Fruit fly (Drosophila melanogaster) whole organism, embryonic: ENCODE measurements around the gene eIF3d2.

Experiments used
- Abd-B ChIP-seq: fragments of 200-800 bp; sonication (Bioruptor generic); optimal IDR thresholded peaks from 2 replicates; lab custom pipeline; 2018; ENCODE audit warnings: missing biosample characterization, mild to moderate bottlenecking, missing genetic modification characterization, moderate library complexity
- CG12299 ChIP-seq: fragments of 200-800 bp; sonication (Bioruptor generic); optimal IDR thresholded peaks from 2 replicates; lab custom pipeline; 2018; ENCODE audit warnings: missing biosample characterization, mild to moderate bottlenecking, missing genetic modification characterization
- CG14710 ChIP-seq: fragments of 200-800 bp; sonication (Bioruptor generic); optimal IDR thresholded peaks from 3 replicates; lab custom pipeline; 2019; ENCODE audit warnings: missing biosample characterization, mild to moderate bottlenecking, missing genetic modification characterization, moderate library complexity
- CG15696 ChIP-seq: fragments of 200-800 bp; sonication (Bioruptor generic); optimal IDR thresholded peaks from 2 replicates; lab custom pipeline; 2019; ENCODE audit warnings: missing biosample characterization, mild to moderate bottlenecking, missing genetic modification characterization, moderate library complexity
- CG30403 ChIP-seq: fragments of 200-800 bp; sonication (Bioruptor generic); optimal IDR thresholded peaks from 3 replicates; lab custom pipeline; 2016; ENCODE audit warnings: missing biosample characterization, missing genetic modification characterization
- CG31441 ChIP-seq: fragments of 200-800 bp; sonication (Bioruptor generic); IDR thresholded peaks from 2 replicates; pipeline ENCODE4 v1.3.6; 2022; ENCODE audit warnings: missing biosample characterization, missing genetic modification characterization
- CG6765 ChIP-seq: fragments of 200-800 bp; sonication (Bioruptor generic); optimal IDR thresholded peaks from 3 replicates; lab custom pipeline; 2017; ENCODE audit warnings: missing biosample characterization, mild to moderate bottlenecking, missing genetic modification characterization
- CG7372 ChIP-seq: fragments of 200-800 bp; sonication (Bioruptor generic); IDR thresholded peaks from 2 replicates; pipeline ENCODE4 v1.3.6; 2022; ENCODE audit warnings: missing biosample characterization, missing genetic modification characterization
- CkIIα-i1 ChIP-seq: fragments of 200-800 bp; sonication (Bioruptor generic); IDR thresholded peaks from 2 replicates; pipeline ENCODE4 v1.3.6; 2022; ENCODE audit warnings: missing biosample characterization, missing genetic modification characterization
- CrebB ChIP-seq: fragments of 200-800 bp; sonication (Bioruptor generic); optimal IDR thresholded peaks from 3 replicates; lab custom pipeline; 2018; ENCODE audit warnings: missing biosample characterization, mild to moderate bottlenecking, missing genetic modification characterization
- Deaf1 ChIP-seq: fragments of 200-800 bp; optimal IDR thresholded peaks from 3 replicates; lab custom pipeline; 2019; ENCODE audit warnings: missing biosample characterization, mild to moderate bottlenecking, missing genetic modification characterization, moderate library complexity
- Ets65A ChIP-seq: fragments of 200-800 bp; sonication (Bioruptor generic); peaks from one replicate; lab custom pipeline; 2016; ENCODE audit warnings: missing biosample characterization, missing genetic modification characterization
- Gsc ChIP-seq: fragments of 200-800 bp; sonication (Bioruptor generic); IDR thresholded peaks from 2 replicates; pipeline ENCODE4 v1.3.6; 2022; ENCODE audit warnings: missing biosample characterization, missing genetic modification characterization
- HLHmδ ChIP-seq: fragments of 200-800 bp; sonication (Bioruptor generic); optimal IDR thresholded peaks from 2 replicates; lab custom pipeline; 2018; ENCODE audit warnings: missing biosample characterization, mild to moderate bottlenecking, missing genetic modification characterization, moderate library complexity
- Nf-YA ChIP-seq: fragments of 200-800 bp; sonication (Bioruptor generic); IDR thresholded peaks from 2 replicates; pipeline ENCODE4 v1.3.6; 2022; ENCODE audit warnings: missing biosample characterization, missing genetic modification characterization
- Pdp1 ChIP-seq, 2 experiments: fragments of 200-800 bp; sonication (Bioruptor generic); optimal IDR thresholded peaks; 3 replicates each; lab custom pipeline; 2016; ENCODE audit warnings: missing biosample characterization in 2 of 2, missing genetic modification characterization in 2 of 2, mild to moderate bottlenecking in 1 of 2, moderate library complexity in 1 of 2
- Ptx1 ChIP-seq: fragments of 200-800 bp; sonication (Bioruptor generic); IDR thresholded peaks from 2 replicates; pipeline ENCODE4 v1.3.6; 2022; ENCODE audit warnings: missing biosample characterization, missing genetic modification characterization
- Sin3A ChIP-seq: fragments of >200 bp; optimal IDR thresholded peaks from 2 replicates; lab custom pipeline; 2018
- Sry-β ChIP-seq: fragments of 200-800 bp; sonication (Bioruptor generic); optimal IDR thresholded peaks from 2 replicates; lab custom pipeline; 2018; ENCODE audit warnings: missing biosample characterization, mild to moderate bottlenecking, missing genetic modification characterization, moderate library complexity
- bab2 ChIP-seq: fragments of 200-800 bp; sonication (Bioruptor generic); optimal IDR thresholded peaks from 2 replicates; lab custom pipeline; 2016; ENCODE audit warnings: missing biosample characterization, missing genetic modification characterization
- dan ChIP-seq: fragments of 200-800 bp; sonication (Bioruptor generic); IDR thresholded peaks from 2 replicates; pipeline ENCODE4 v1.3.6; 2022; ENCODE audit warnings: missing biosample characterization, missing genetic modification characterization
- gce ChIP-seq: fragments of 200-800 bp; sonication (Bioruptor generic); IDR thresholded peaks from 3 replicates; pipeline ENCODE4 v1.3.6; 2022; ENCODE audit warnings: missing biosample characterization, missing genetic modification characterization
- gro ChIP-seq: fragments of 200-800 bp; sonication (Bioruptor generic); optimal IDR thresholded peaks from 2 replicates; lab custom pipeline; 2016; ENCODE audit warnings: missing biosample characterization, missing genetic modification characterization
- ken ChIP-seq: fragments of 200-800 bp; sonication (Bioruptor generic); IDR thresholded peaks from 3 replicates; pipeline ENCODE4 v1.3.6; 2022; ENCODE audit warnings: missing biosample characterization, missing genetic modification characterization
- oc ChIP-seq: fragments of 200-800 bp; sonication (Bioruptor generic); optimal IDR thresholded peaks from 2 replicates; lab custom pipeline; 2018; ENCODE audit warnings: missing biosample characterization, mild to moderate bottlenecking, missing genetic modification characterization, moderate library complexity
- onecut ChIP-seq: fragments of 200-800 bp; sonication (Bioruptor generic); IDR thresholded peaks from 2 replicates; pipeline ENCODE4 v1.3.6; 2022; ENCODE audit warnings: missing biosample characterization, missing genetic modification characterization
- pho ChIP-seq: fragments of 200-800 bp; sonication (Bioruptor generic); optimal IDR thresholded peaks from 2 replicates; lab custom pipeline; 2016; ENCODE audit warnings: missing biosample characterization, missing genetic modification characterization
- pita ChIP-seq: fragments of 200-800 bp; sonication (Bioruptor generic); optimal IDR thresholded peaks from 2 replicates; lab custom pipeline; 2017; ENCODE audit warnings: missing biosample characterization, mild to moderate bottlenecking, missing genetic modification characterization
- sens ChIP-seq: fragments of 200-800 bp; sonication (Bioruptor generic); peaks from one replicate; lab custom pipeline; 2016; ENCODE audit warnings: missing biosample characterization, missing genetic modification characterization
- shn ChIP-seq: fragments of 200-800 bp; sonication (Bioruptor generic); optimal IDR thresholded peaks from 3 replicates; lab custom pipeline; 2016; ENCODE audit warnings: missing biosample characterization, missing genetic modification characterization
- unpg ChIP-seq: fragments of 200-800 bp; sonication (Bioruptor generic); optimal IDR thresholded peaks from 3 replicates; lab custom pipeline; 2018; ENCODE audit warnings: missing biosample characterization, mild to moderate bottlenecking, missing genetic modification characterization, moderate library complexity
- wdn ChIP-seq: fragments of 200-800 bp; sonication (Bioruptor generic); IDR thresholded peaks from 2 replicates; pipeline ENCODE4 v1.3.6; 2022; ENCODE audit warnings: missing biosample characterization, missing genetic modification characterization
- z ChIP-seq: fragments of 200-800 bp; sonication (Bioruptor generic); IDR thresholded peaks from 3 replicates; pipeline ENCODE4 v1.3.6; 2022; ENCODE audit warnings: missing biosample characterization, missing genetic modification characterization
- zen ChIP-seq: fragments of 200-800 bp; sonication (Bioruptor generic); optimal IDR thresholded peaks from 3 replicates; lab custom pipeline; 2018; ENCODE audit warnings: missing biosample characterization, mild to moderate bottlenecking, missing genetic modification characterization, moderate library complexity

Gene eIF3d2

dm6 chr3R:12185615-12186014 lies 9.2 kb downstream of the eIF3d2 start:
- TF ChIP-seq CG14710, result no peak
- TF ChIP-seq z (GFP tag; lab: Robert Waterston, UW), result no peak
- no peak for TF ChIP-seq Sin3A (lab: Kevin White, UChicago)
- no peak for TF ChIP-seq Nf-YA (GFP tag; lab: Robert Waterston, UW)
- no peak for TF ChIP-seq onecut (GFP tag; lab: Robert Waterston, UW)
- no peak for TF ChIP-seq pho (GFP tag; lab: Kevin White, UChicago)
- TF ChIP-seq Abd-B (GFP tag; lab: Kevin White, UChicago), result no peak
- TF ChIP-seq oc, result no peak
- TF ChIP-seq CG6765 (GFP tag; lab: Kevin White, UChicago), result no peak
- TF ChIP-seq HLHmδ (GFP tag; lab: Kevin White, UChicago), result no peak
- TF ChIP-seq unpg, result no peak
- TF ChIP-seq Gsc (GFP tag; lab: Robert Waterston, UW), result no peak
- TF ChIP-seq CG31441 (GFP tag; lab: Robert Waterston, UW), result no peak
- TF ChIP-seq gro, result no peak
- no peak for TF ChIP-seq bab2 (GFP tag; lab: Kevin White, UChicago)
- TF ChIP-seq CrebB, result no peak
- no peak for TF ChIP-seq Pdp1 (GFP tag; optimal IDR thresholded peaks at IDR 0.05; lab: Kevin White, UChicago)
- TF ChIP-seq, all 482 proteins: peak for 0

- TF ChIP-seq zen (peak; percentile 5), shn (GFP tag; lab: Kevin White, UChicago) (no peak), Ptx1 (0 out of 2 replicates have a peak, but pooled peaks have one; percentile 10)
Measured at dm6 chr3R:12168348-12168747, 26.5 kb downstream of the eIF3d2 start.

dm6 chr3R:12166086-12166485 lies 28.7 kb downstream of the eIF3d2 start, which contains the start of gene Cpn:
Gene Cpn (minus strand): TSS chr3R:12166186.
- TF ChIP-seq gce (no peak), sens (no peak), CG15696 (tag; lab: Kevin White, UChicago) (no peak), wdn (GFP tag; lab: Robert Waterston, UW) (no peak), pita (GFP tag; lab: Kevin White, UChicago) (no peak), Sry-β (no peak), CG12299 (tag; lab: Kevin White, UChicago) (no peak), CkIIα-i1 (GFP tag; lab: Robert Waterston, UW) (no peak), dan (GFP tag; lab: Robert Waterston, UW) (no peak)

dm6 chr3R:12158495-12158894 lies 36.3 kb downstream of the eIF3d2 start, which contains the start of gene dpr15:
Gene dpr15 (minus strand): TSS chr3R:12158595.
- TF ChIP-seq CG7372 (GFP tag; lab: Robert Waterston, UW) (0 out of 2 replicates have a peak, but pooled peaks have one; percentile 16), Deaf1 (peak; percentile 84), ken (GFP tag; lab: Robert Waterston, UW) (no peak), Ets65A (peak; percentile 9), CG30403 (GFP tag; lab: Kevin White, UChicago) (no peak)
